Fruit fly (Drosophila melanogaster) whole organism, embryonic: ENCODE measurements around the gene SP555.

Experiments used
- Ada2b ChIP-seq: fragments of 200-800 bp; sonication (Bioruptor generic); IDR thresholded peaks from 2 replicates; pipeline ENCODE4 v1.3.6; 2022; ENCODE audit warnings: missing biosample characterization, missing genetic modification characterization
- CG10565 ChIP-seq: fragments of 200-800 bp; sonication (Bioruptor generic); optimal IDR thresholded peaks from 3 replicates; lab custom pipeline; 2016; ENCODE audit warnings: missing biosample characterization, mild to moderate bottlenecking, missing genetic modification characterization
- CG11398 ChIP-seq: fragments of 200-800 bp; sonication (Bioruptor generic); optimal IDR thresholded peaks from 2 replicates; lab custom pipeline; 2016; ENCODE audit warnings: missing biosample characterization, missing genetic modification characterization
- CG11504 ChIP-seq: fragments of 200-800 bp; sonication (Bioruptor generic); optimal IDR thresholded peaks from 3 replicates; lab custom pipeline; 2019; ENCODE audit warnings: missing biosample characterization, mild to moderate bottlenecking, missing genetic modification characterization, moderate library complexity
- CG12104 ChIP-seq: fragments of 200-800 bp; sonication (Bioruptor generic); optimal IDR thresholded peaks from 3 replicates; lab custom pipeline; 2016; ENCODE audit warnings: missing biosample characterization, missing genetic modification characterization
- CG14441 ChIP-seq: fragments of 200-800 bp; sonication (Bioruptor generic); IDR thresholded peaks from 2 replicates; pipeline ENCODE4 v1.3.6; 2022; ENCODE audit warnings: missing biosample characterization, missing genetic modification characterization
- CG15269 ChIP-seq: fragments of 200-800 bp; sonication (Bioruptor generic); optimal IDR thresholded peaks from 2 replicates; lab custom pipeline; 2018; ENCODE audit warnings: missing biosample characterization, mild to moderate bottlenecking, missing genetic modification characterization, moderate library complexity
- CG17186 ChIP-seq: fragments of 200-800 bp; sonication (Bioruptor generic); optimal IDR thresholded peaks from 3 replicates; lab custom pipeline; 2017; ENCODE audit warnings: missing biosample characterization, missing genetic modification reagents, missing genetic modification characterization
- CG2202 ChIP-seq: fragments of 200-800 bp; sonication (Bioruptor generic); optimal IDR thresholded peaks from 2 replicates; lab custom pipeline; 2018; ENCODE audit warnings: missing biosample characterization, mild to moderate bottlenecking, missing genetic modification characterization
- CG32767 ChIP-seq: fragments of 200-800 bp; sonication (Bioruptor generic); IDR thresholded peaks from 2 replicates; pipeline ENCODE4 v1.3.6; 2022; ENCODE audit warnings: missing biosample characterization, missing genetic modification characterization
- CG33213 ChIP-seq: fragments of 200-800 bp; sonication (Bioruptor generic); optimal IDR thresholded peaks from 3 replicates; lab custom pipeline; 2016; ENCODE audit warnings: missing biosample characterization, missing genetic modification characterization
- CG5953 ChIP-seq: fragments of 200-800 bp; sonication (Bioruptor generic); IDR thresholded peaks from 2 replicates; pipeline ENCODE4 v1.3.6; 2022; ENCODE audit warnings: missing biosample characterization, missing genetic modification characterization
- CG6689 ChIP-seq: fragments of 200-800 bp; sonication (Bioruptor generic); IDR thresholded peaks from 2 replicates; pipeline ENCODE4 v1.3.6; 2022; ENCODE audit warnings: missing biosample characterization, missing genetic modification characterization
- CG6791 ChIP-seq: fragments of 200-800 bp; sonication (Bioruptor generic); IDR thresholded peaks from 3 replicates; pipeline ENCODE4 v1.3.6; 2022; ENCODE audit warnings: missing biosample characterization, missing genetic modification characterization; ENCODE audit not compliant: partially characterized antibody
- CG7372 ChIP-seq: fragments of 200-800 bp; sonication (Bioruptor generic); IDR thresholded peaks from 2 replicates; pipeline ENCODE4 v1.3.6; 2022; ENCODE audit warnings: missing biosample characterization, missing genetic modification characterization
- D ChIP-seq, 2 experiments: fragments of 200-800 bp in 1 of 2; fragments of >200 bp in 1 of 2; sonication (Bioruptor generic) in 1 of 2; optimal IDR thresholded peaks; 2 replicates in 1 of 2; 3 replicates in 1 of 2; lab custom pipeline; 2017; ENCODE audit warnings: mild to moderate bottlenecking in 1 of 2, missing biosample characterization in 1 of 2, missing genetic modification characterization in 1 of 2, missing genetic modification reagents in 1 of 2
- Dref ChIP-seq: fragments of 200-800 bp; sonication (Bioruptor generic); IDR thresholded peaks from 2 replicates; pipeline ENCODE4 v1.3.6; 2022; ENCODE audit warnings: missing biosample characterization, missing genetic modification characterization
- Gug ChIP-seq: fragments of 200-800 bp; sonication (Bioruptor generic); IDR thresholded peaks from 4 replicates; pipeline ENCODE4 v1.3.6; 2022; ENCODE audit warnings: missing biosample characterization, missing genetic modification characterization
- Hmr ChIP-seq: fragments of 200-800 bp; sonication (Bioruptor generic); optimal IDR thresholded peaks from 3 replicates; lab custom pipeline; 2017; ENCODE audit warnings: mild to moderate bottlenecking, missing biosample characterization, missing genetic modification reagents, missing genetic modification characterization
- Hr3 ChIP-seq: fragments of 200-800 bp; sonication (Bioruptor generic); optimal IDR thresholded peaks from 3 replicates; lab custom pipeline; 2016; ENCODE audit warnings: missing biosample characterization, missing genetic modification characterization
- Kr ChIP-seq: fragments of 200-800 bp; sonication (Bioruptor generic); optimal IDR thresholded peaks from 2 replicates; lab custom pipeline; 2017; ENCODE audit warnings: missing biosample characterization, mild to moderate bottlenecking, missing genetic modification characterization
- MESR4 ChIP-seq: fragments of 200-800 bp; sonication (Bioruptor generic); optimal IDR thresholded peaks from 2 replicates; lab custom pipeline; 2018; ENCODE audit warnings: missing biosample characterization, mild to moderate bottlenecking, missing genetic modification characterization, moderate library complexity
- Ssrp ChIP-seq: fragments of 200-800 bp; sonication (Bioruptor generic); optimal IDR thresholded peaks from 2 replicates; lab custom pipeline; 2018; ENCODE audit warnings: missing biosample characterization, mild to moderate bottlenecking, missing genetic modification characterization, moderate library complexity
- Vsx1 ChIP-seq: fragments of 200-800 bp; sonication (Bioruptor generic); optimal IDR thresholded peaks from 2 replicates; lab custom pipeline; 2017; ENCODE audit warnings: missing biosample characterization, mild to moderate bottlenecking, missing genetic modification characterization, missing genetic modification reagents
- abd-A ChIP-seq: fragments of 200-800 bp; sonication (Bioruptor generic); optimal IDR thresholded peaks from 3 replicates; lab custom pipeline; 2019; ENCODE audit warnings: missing biosample characterization, mild to moderate bottlenecking, missing genetic modification characterization, moderate library complexity
- ap ChIP-seq: fragments of 200-800 bp; sonication (Bioruptor generic); IDR thresholded peaks from 2 replicates; pipeline ENCODE4 v1.3.6; 2022; ENCODE audit warnings: missing biosample characterization, missing genetic modification characterization
- ara ChIP-seq: fragments of 200-800 bp; sonication (Bioruptor generic); IDR thresholded peaks from 2 replicates; pipeline ENCODE4 v1.3.6; 2022; ENCODE audit warnings: missing biosample characterization, missing genetic modification characterization
- ato ChIP-seq: fragments of 200-800 bp; sonication (Bioruptor generic); IDR thresholded peaks from 2 replicates; pipeline ENCODE4 v1.3.6; 2022; ENCODE audit warnings: missing biosample characterization, missing genetic modification characterization; ENCODE audit not compliant: partially characterized antibody
- bsh ChIP-seq, 2 experiments: fragments of 200-800 bp; sonication (Bioruptor generic); optimal IDR thresholded peaks; 2 replicates each; lab custom pipeline; 2017 to 2018; ENCODE audit warnings: mild to moderate bottlenecking in 2 of 2, missing biosample characterization in 2 of 2, missing genetic modification characterization in 2 of 2, moderate library complexity in 1 of 2
- crc ChIP-seq: fragments of 200-800 bp; sonication (Bioruptor generic); optimal IDR thresholded peaks from 2 replicates; lab custom pipeline; 2016; ENCODE audit warnings: missing biosample characterization, missing genetic modification characterization
- dan ChIP-seq: fragments of 200-800 bp; sonication (Bioruptor generic); IDR thresholded peaks from 2 replicates; pipeline ENCODE4 v1.3.6; 2022; ENCODE audit warnings: missing biosample characterization, missing genetic modification characterization
- emc ChIP-seq: fragments of 200-800 bp; sonication (Bioruptor generic); optimal IDR thresholded peaks from 2 replicates; lab custom pipeline; 2016; ENCODE audit warnings: missing biosample characterization, missing genetic modification characterization
- esg ChIP-seq: fragments of 200-800 bp; sonication (Bioruptor generic); conservative IDR thresholded peaks from 2 replicates; pipeline ENCODE4 v1.3.6; 2022; ENCODE audit warnings: missing biosample characterization, missing genetic modification characterization
- gcm2 ChIP-seq: fragments of 200-800 bp; sonication (Bioruptor generic); optimal IDR thresholded peaks from 2 replicates; lab custom pipeline; 2016; ENCODE audit warnings: missing biosample characterization, missing genetic modification characterization
- grau ChIP-seq: fragments of 200-800 bp; optimal IDR thresholded peaks from 3 replicates; lab custom pipeline; 2019; ENCODE audit warnings: missing biosample characterization, mild to moderate bottlenecking, missing genetic modification characterization, moderate library complexity
- klu ChIP-seq: fragments of 200-800 bp; sonication (Bioruptor generic); IDR thresholded peaks from 2 replicates; pipeline ENCODE4 v1.3.6; 2022; ENCODE audit warnings: missing biosample characterization, missing genetic modification characterization
- nerfin-1 ChIP-seq: fragments of 200-800 bp; sonication (Bioruptor generic); optimal IDR thresholded peaks from 3 replicates; lab custom pipeline; 2019; ENCODE audit warnings: missing biosample characterization, mild to moderate bottlenecking, missing genetic modification characterization, moderate library complexity
- pan ChIP-seq, 4 experiments: fragments of >200 bp in 3 of 4; fragments of 200-800 bp in 1 of 4; sonication (Bioruptor generic) in 1 of 4; optimal IDR thresholded peaks in 3 of 4; IDR thresholded peaks in 1 of 4; 2 replicates each; pipeline versions ENCODE4 v1.3.6 to Lab custom; 2017 to 2022; ENCODE audit warnings: missing biosample characterization in 2 of 4, missing genetic modification characterization in 2 of 4, mixed read lengths in 1 of 4
- ranshi ChIP-seq: fragments of 200-800 bp; sonication (Bioruptor generic); IDR thresholded peaks from 2 replicates; pipeline ENCODE4 v1.3.6; 2022; ENCODE audit warnings: missing biosample characterization, missing genetic modification characterization
- rib ChIP-seq: fragments of 200-800 bp; sonication (Bioruptor generic); IDR thresholded peaks from 2 replicates; pipeline ENCODE4 v1.3.6; 2022; ENCODE audit warnings: missing biosample characterization, missing genetic modification characterization
- sc ChIP-seq, 3 experiments: fragments of >200 bp in 2 of 3; fragments of 200-800 bp in 1 of 3; sonication (Bioruptor generic) in 1 of 3; optimal IDR thresholded peaks; 2 replicates in 2 of 3; 3 replicates in 1 of 3; lab custom pipeline; 2017; ENCODE audit warnings: mild to moderate bottlenecking in 1 of 3, missing biosample characterization in 1 of 3, missing genetic modification characterization in 1 of 3, missing genetic modification reagents in 1 of 3
- schlank ChIP-seq: fragments of 200-800 bp; sonication (Bioruptor generic); optimal IDR thresholded peaks from 2 replicates; lab custom pipeline; 2018; ENCODE audit warnings: missing biosample characterization, mild to moderate bottlenecking, missing genetic modification characterization
- slp2 ChIP-seq: fragments of 200-800 bp; sonication (Bioruptor generic); optimal IDR thresholded peaks from 2 replicates; lab custom pipeline; 2016; ENCODE audit warnings: missing biosample characterization, missing genetic modification characterization
- tgo ChIP-seq: fragments of 200-800 bp; sonication (Bioruptor generic); IDR thresholded peaks from 3 replicates; pipeline ENCODE4 v1.3.6; 2022; ENCODE audit warnings: missing biosample characterization, missing genetic modification characterization
- tin ChIP-seq: fragments of 200-800 bp; sonication (Bioruptor generic); optimal IDR thresholded peaks from 3 replicates; lab custom pipeline; 2016; ENCODE audit warnings: missing biosample characterization, missing genetic modification characterization
- tio ChIP-seq: fragments of 200-800 bp; sonication (Bioruptor generic); optimal IDR thresholded peaks from 2 replicates; lab custom pipeline; 2017; ENCODE audit warnings: missing biosample characterization, missing genetic modification characterization, inconsistent platforms
- trem ChIP-seq: fragments of 200-800 bp; optimal IDR thresholded peaks from 3 replicates; lab custom pipeline; 2019; ENCODE audit warnings: missing biosample characterization, mild to moderate bottlenecking, missing genetic modification characterization, moderate library complexity
- vfl ChIP-seq: fragments of 200-800 bp; sonication (Bioruptor generic); optimal IDR thresholded peaks from 2 replicates; lab custom pipeline; 2016; ENCODE audit warnings: missing biosample characterization, missing genetic modification characterization

The SP555 gene

DNA sequence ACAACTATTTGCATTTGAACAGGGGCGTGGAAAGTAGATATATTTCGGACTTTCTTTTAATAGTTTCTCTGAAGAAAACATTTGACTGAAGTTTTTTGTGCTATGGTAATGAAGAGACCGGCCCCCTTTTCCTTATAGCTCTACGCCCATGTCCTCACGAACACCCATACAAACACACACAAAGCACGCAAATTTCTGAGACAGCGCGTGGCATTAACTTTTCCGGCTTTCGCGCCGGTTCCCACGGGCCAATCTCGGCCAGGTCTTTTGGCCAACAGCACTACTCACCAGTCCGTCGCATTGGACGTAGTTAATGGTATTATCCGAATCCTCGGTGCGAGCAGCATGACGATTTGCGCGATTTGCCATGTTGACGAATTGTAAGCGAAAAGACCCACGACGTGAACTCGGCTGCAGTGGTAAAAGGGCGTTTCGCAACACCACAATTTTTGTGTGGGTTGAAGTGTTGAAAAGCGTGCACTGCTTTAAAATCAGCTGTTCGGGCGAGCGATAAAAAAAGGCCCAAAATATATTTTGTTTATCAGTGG, 14.9 kb downstream of the SP555 start, which contains the start of gene senju:
Gene senju (plus strand): TSS at position 477 of the 548 bp plus-strand sequence.
- TF ChIP-seq crc (peak; percentile 73), schlank (peak; percentile 76), Ada2b (GFP tag; lab: Robert Waterston, UW) (peak; percentile 81), trem (tag; lab: Kevin White, UChicago) (peak; percentile 51), rib (GFP tag; lab: Robert Waterston, UW) (peak; percentile 95), pan (optimal IDR thresholded peaks at IDR 0.05; lab: Kevin White, UChicago) (no peak), pan (GFP tag; optimal IDR thresholded peaks at IDR 0.05 in 1 of 2, IDR thresholded peaks at IDR 0.05 in 1 of 2) (peak in 1 of 2 experiments; percentile 90), Gug (GFP tag; lab: Robert Waterston, UW) (peak; percentile 81), gcm2 (GFP tag; lab: Kevin White, UChicago) (peak; percentile 68), CG11504 (tag; lab: Kevin White, UChicago) (peak; percentile 76), tgo (GFP tag; lab: Robert Waterston, UW) (peak; percentile 82), ranshi (peak; percentile 85), dan (no peak), CG17186 (peak; percentile 83), nerfin-1 (peak; percentile 71), CG10565 (GFP tag; lab: Kevin White, UChicago) (no peak), Vsx1 (GFP tag; lab: Kevin White, UChicago) (peak; percentile 19), grau (tag; lab: Kevin White, UChicago) (peak; percentile 77), CG7372 (GFP tag; lab: Robert Waterston, UW) (0 out of 2 replicates have a peak, but pooled peaks have one; percentile 30), slp2 (peak; percentile 51), sc (optimal IDR thresholded peaks at IDR 0.05; lab: Kevin White, UChicago) (no peak), sc (GFP tag; optimal IDR thresholded peaks at IDR 0.05; lab: Kevin White, UChicago) (peak; percentile 62), abd-A (tag; lab: Kevin White, UChicago) (peak; percentile 68), emc (GFP tag; lab: Kevin White, UChicago) (peak; percentile 78), Kr (GFP tag; lab: Kevin White, UChicago) (peak; percentile 33), CG6689 (GFP tag; lab: Robert Waterston, UW) (peak; percentile 73), Ssrp (tag; lab: Kevin White, UChicago) (peak; percentile 66), Hr3 (GFP tag; lab: Kevin White, UChicago) (peak; percentile 83), esg (peak; percentile 67), ato (GFP tag; lab: Robert Waterston, UW) (peak; percentile 66), tio (GFP tag; lab: Kevin White, UChicago) (peak; percentile 83), bsh (GFP tag; optimal IDR thresholded peaks at IDR 0.05; lab: Kevin White, UChicago) (peak; percentile 72 to 82), CG6791 (GFP tag; lab: Robert Waterston, UW) (peak; percentile 54), Dref (GFP tag; lab: Robert Waterston, UW) (peak; percentile 48), CG11398 (peak; percentile 85), vfl (GFP tag; lab: Kevin White, UChicago) (peak; percentile 82), D (optimal IDR thresholded peaks at IDR 0.05; lab: Kevin White, UChicago) (peak; percentile 67), D (GFP tag; optimal IDR thresholded peaks at IDR 0.05; lab: Kevin White, UChicago) (peak; percentile 55), CG15269 (tag; lab: Kevin White, UChicago) (peak; percentile 83), CG32767 (peak; percentile 64; the same call in 1 of the 2 replicates), CG2202 (tag; lab: Kevin White, UChicago) (peak; percentile 77), Hmr (peak; percentile 91), CG12104 (GFP tag; lab: Kevin White, UChicago) (peak; percentile 73), tin (GFP tag; lab: Kevin White, UChicago) (peak; percentile 84), CG33213 (GFP tag; lab: Kevin White, UChicago) (peak; percentile 81), MESR4 (peak; percentile 99), CG14441 (GFP tag; lab: Robert Waterston, UW) (peak; percentile 83), klu (GFP tag; lab: Robert Waterston, UW) (peak; percentile 41; the same call in 1 of the 2 replicates), ap (peak; percentile 75; the same call in 1 of the 2 replicates), ara (GFP tag; lab: Robert Waterston, UW) (peak; percentile 79), CG5953 (peak; percentile 62; the same call in 1 of the 2 replicates)
